Fruit fly (Drosophila melanogaster): Measurements from ENCODE around the gene mTor.

The mTor gene

DNA sequence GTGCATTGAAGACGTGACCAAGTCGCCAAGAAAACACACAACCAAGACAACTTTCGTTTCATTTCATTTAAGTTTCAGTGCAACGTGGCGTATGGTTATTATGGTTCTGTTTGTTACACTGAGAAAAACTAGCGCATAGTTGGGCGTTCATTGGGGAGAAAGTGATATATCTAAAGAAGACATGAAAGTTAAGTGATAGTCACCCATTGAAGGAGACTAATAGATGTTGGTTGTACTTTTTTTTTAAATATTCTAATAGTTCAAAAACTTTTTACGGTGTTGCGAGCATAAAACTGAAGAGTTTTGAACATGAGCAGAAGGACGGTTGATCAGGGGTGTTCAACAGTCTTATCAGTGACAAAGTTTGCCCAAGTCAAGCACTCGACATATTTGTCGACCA is 51.7 kb downstream of the mTor start (continued):
- TF ChIP-seq salr (GFP tag; optimal IDR thresholded peaks at IDR 0.05) (peak; percentile 29 to 37), CG32006 (GFP tag; optimal IDR thresholded peaks at IDR 0.05) (peak; percentile 76), net (GFP tag; optimal IDR thresholded peaks at IDR 0.05) (peak; percentile 70), Ets21C (GFP tag; optimal IDR thresholded peaks at IDR 0.05) (no peak), OdsH (GFP tag; optimal IDR thresholded peaks at IDR 0.05) (peak; percentile 77), CG11902 (GFP tag; optimal IDR thresholded peaks at IDR 0.05) (peak; percentile 24), CG6276 (GFP tag; optimal IDR thresholded peaks at IDR 0.05) (peak; percentile 56), CG31627 (GFP tag; optimal IDR thresholded peaks at IDR 0.05) (peak; percentile 38), vri (GFP tag; optimal IDR thresholded peaks at IDR 0.05) (no peak), CG3919 (GFP tag; optimal IDR thresholded peaks at IDR 0.05) (peak; percentile 66), CG8319 (GFP tag; optimal IDR thresholded peaks at IDR 0.05) (peak; percentile 17), Hr4 (GFP tag; optimal IDR thresholded peaks at IDR 0.05) (peak; percentile 81), Gug (GFP tag; IDR thresholded peaks at IDR 0.05) (peak; percentile 76), fd59A (GFP tag; optimal IDR thresholded peaks at IDR 0.05) (peak; percentile 46)

DNA sequence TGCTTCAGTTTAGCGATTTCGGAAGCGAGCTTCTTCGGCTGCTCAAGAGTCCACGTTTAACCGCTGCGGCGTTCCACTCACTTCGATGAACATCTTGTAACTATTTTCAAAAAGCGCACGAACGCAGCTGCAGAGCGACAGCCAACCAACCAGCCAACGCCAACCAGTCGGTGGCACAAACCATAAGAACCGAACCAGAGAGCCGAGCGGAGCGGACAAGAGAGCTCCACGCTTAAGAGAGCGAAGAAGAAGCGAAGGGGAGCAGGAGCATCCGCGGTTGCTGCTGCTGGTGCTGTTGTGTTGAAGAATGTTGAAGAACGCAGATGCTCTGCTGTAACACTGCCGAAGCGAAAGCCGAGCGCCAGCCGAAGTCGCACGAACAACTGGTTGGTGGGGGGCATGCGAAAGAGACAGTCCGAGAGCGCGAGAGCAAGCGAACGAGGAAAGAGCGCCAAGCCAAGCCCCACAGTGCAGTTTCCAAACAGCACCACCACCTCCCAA is 55.8 kb downstream of the mTor start, which contains the start of gene CG9932:
Gene CG9932 (minus strand): TSS at position 104 of the 501 bp plus-strand sequence.
- no peak for TF ChIP-seq Ets21C (GFP tag; optimal IDR thresholded peaks at IDR 0.05)
- TF ChIP-seq Smox (GFP tag; optimal IDR thresholded peaks at IDR 0.05): no peak
- peak; percentile 57 for TF ChIP-seq Lpt (GFP tag; optimal IDR thresholded peaks at IDR 0.05)
- TF ChIP-seq Hr39 (GFP tag; optimal IDR thresholded peaks at IDR 0.05): no peak
- peak; percentile 20 for TF ChIP-seq CG34406 (GFP tag; optimal IDR thresholded peaks at IDR 0.05)
- no peak for TF ChIP-seq Sox15 (GFP tag; optimal IDR thresholded peaks at IDR 0.05)
- peak; percentile 42 for TF ChIP-seq achi (GFP tag; optimal IDR thresholded peaks at IDR 0.05)
- peak; percentile 1 for TF ChIP-seq fd85E (GFP tag; optimal IDR thresholded peaks at IDR 0.05)
- no peak for TF ChIP-seq OdsH (GFP tag; optimal IDR thresholded peaks at IDR 0.05)
- TF ChIP-seq svp (GFP tag): peak; percentile 90
- TF ChIP-seq cyc (GFP tag; optimal IDR thresholded peaks at IDR 0.05): no peak
- TF ChIP-seq CG3919 (GFP tag; optimal IDR thresholded peaks at IDR 0.05): peak; percentile 65
- TF ChIP-seq acj6 (GFP tag; optimal IDR thresholded peaks at IDR 0.05): no peak
- peak; percentile 80 for TF ChIP-seq Eip78C (GFP tag)
- peak; percentile 48 for TF ChIP-seq Met (GFP tag; optimal IDR thresholded peaks at IDR 0.05)
- peak; percentile 85 for TF ChIP-seq CG6854 (GFP tag; optimal IDR thresholded peaks at IDR 0.05)
- no peak for TF ChIP-seq spab (GFP tag; optimal IDR thresholded peaks at IDR 0.05)
- no peak for TF ChIP-seq CG11294 (GFP tag; IDR thresholded peaks at IDR 0.05)
- TF ChIP-seq salr (GFP tag; optimal IDR thresholded peaks at IDR 0.05): peak in 1 of 2 experiments; percentile 1
- no peak for TF ChIP-seq CG6276 (GFP tag; optimal IDR thresholded peaks at IDR 0.05)
- TF ChIP-seq Hr38 (GFP tag; optimal IDR thresholded peaks at IDR 0.05): no peak
- TF ChIP-seq dsx (GFP tag; optimal IDR thresholded peaks at IDR 0.05; ENCODE audit: poor library complexity, severe bottlenecking): peak; percentile 68
- no peak for TF ChIP-seq CG4318 (GFP tag; optimal IDR thresholded peaks at IDR 0.05)
- no peak for TF ChIP-seq CG10631 (GFP tag; optimal IDR thresholded peaks at IDR 0.05)
- no peak for TF ChIP-seq CG10669 (GFP tag; optimal IDR thresholded peaks at IDR 0.05)
- TF ChIP-seq Blimp-1 (GFP tag; optimal IDR thresholded peaks at IDR 0.05): no peak
- peak; percentile 56; the same call in 2 of the 3 replicates for TF ChIP-seq eg (GFP tag; IDR thresholded peaks at IDR 0.05)
- TF ChIP-seq lz (GFP tag; optimal IDR thresholded peaks at IDR 0.05): peak; percentile 21
- peak; percentile 72 to 73 for TF ChIP-seq ss (GFP tag; optimal IDR thresholded peaks at IDR 0.05)
- TF ChIP-seq CG6792 (GFP tag; optimal IDR thresholded peaks at IDR 0.05): peak; percentile 32
- TF ChIP-seq topi (GFP tag; optimal IDR thresholded peaks at IDR 0.05): peak; percentile 42
- no peak for TF ChIP-seq Eip93F (GFP tag; optimal IDR thresholded peaks at IDR 0.05)
- TF ChIP-seq CG3032 (tag; optimal IDR thresholded peaks at IDR 0.05): no peak
- TF ChIP-seq Sox102F (GFP tag; optimal IDR thresholded peaks at IDR 0.05): peak; percentile 40
- TF ChIP-seq net (GFP tag; optimal IDR thresholded peaks at IDR 0.05): peak; percentile 66
- TF ChIP-seq vri (GFP tag; optimal IDR thresholded peaks at IDR 0.05): peak; percentile 93
- TF ChIP-seq fkh (GFP tag; optimal IDR thresholded peaks at IDR 0.05): peak; percentile 38
- TF ChIP-seq CG15336 (GFP tag; IDR thresholded peaks at IDR 0.05): peak; percentile 70
- 0 out of 3 replicates have a peak, but pooled peaks have one; percentile 40 for TF ChIP-seq CG8119 (GFP tag; IDR thresholded peaks at IDR 0.05)
- TF ChIP-seq pdm3 (GFP tag; optimal IDR thresholded peaks at IDR 0.05): no peak
- no peak for TF ChIP-seq CG32006 (GFP tag; optimal IDR thresholded peaks at IDR 0.05)
- TF ChIP-seq CG1621 (tag; optimal IDR thresholded peaks at IDR 0.05): peak; percentile 21
- TF ChIP-seq fd59A (GFP tag; optimal IDR thresholded peaks at IDR 0.05): no peak
- 0 out of 2 replicates have a peak, but pooled peaks have one; percentile 20 for TF ChIP-seq Gug (GFP tag; IDR thresholded peaks at IDR 0.05)
